Fruit fly (Drosophila melanogaster): ENCODE results near the gene Cad96Ca.
A peak's percentile ranks its signal among the peaks of the same experiment; 100 is the strongest.

Cad96Ca gene

dm6 chr3R:25247379-25247869, 39.3 kb upstream of the Cad96Ca start, which contains the start of the genes RpS27 and Nup37 (continued):
- peak; percentile 94 for TF ChIP-seq Hand (GFP tag; optimal IDR thresholded peaks at IDR 0.05)
- peak; percentile 95 for TF ChIP-seq nom (GFP tag; optimal IDR thresholded peaks at IDR 0.05)
- peak; percentile 99 for TF ChIP-seq CG18619 (GFP tag; optimal IDR thresholded peaks at IDR 0.05)
- TF ChIP-seq CG8089 (GFP tag; optimal IDR thresholded peaks at IDR 0.05): peak; percentile 99
- TF ChIP-seq oc (tag; optimal IDR thresholded peaks at IDR 0.05): peak; percentile 92
- peak; percentile 98 for TF ChIP-seq p53 (GFP tag; optimal IDR thresholded peaks at IDR 0.05)
- peak; percentile 92 for TF ChIP-seq grau (tag; optimal IDR thresholded peaks at IDR 0.05)
- TF ChIP-seq PHDP (tag; optimal IDR thresholded peaks at IDR 0.05): peak; percentile 96
- peak; percentile 99 for TF ChIP-seq CG10267 (tag; optimal IDR thresholded peaks at IDR 0.05)
- peak; percentile 95 for TF ChIP-seq CG14441 (GFP tag; IDR thresholded peaks at IDR 0.05)
- TF ChIP-seq D19B (GFP tag; optimal IDR thresholded peaks at IDR 0.05): peak; percentile 94
- peak; percentile 91 for TF ChIP-seq lbe (GFP tag; optimal IDR thresholded peaks at IDR 0.05)
- TF ChIP-seq CG4730 (GFP tag; IDR thresholded peaks at IDR 0.05): peak; percentile 94
- peak; percentile 99 for TF ChIP-seq da (GFP tag; optimal IDR thresholded peaks at IDR 0.05)
- TF ChIP-seq wdn (GFP tag; IDR thresholded peaks at IDR 0.05): peak; percentile 94
- TF ChIP-seq Camta (GFP tag; optimal IDR thresholded peaks at IDR 0.05): peak; percentile 98
- peak; percentile 99 for TF ChIP-seq CG15011 (GFP tag; optimal IDR thresholded peaks at IDR 0.05)
- peak; percentile 99 for TF ChIP-seq emc (GFP tag; optimal IDR thresholded peaks at IDR 0.05)
- peak; percentile 96 for TF ChIP-seq scrt (GFP tag; optimal IDR thresholded peaks at IDR 0.05)
- peak; percentile 94 for TF ChIP-seq Myb (GFP tag; optimal IDR thresholded peaks at IDR 0.05)
- peak; percentile 95 for TF ChIP-seq ewg (GFP tag; optimal IDR thresholded peaks at IDR 0.05)
- peak; percentile 92 to 99 for TF ChIP-seq Hr51 (GFP tag; optimal IDR thresholded peaks at IDR 0.05)
- peak; percentile 99 for TF ChIP-seq schlank (tag; optimal IDR thresholded peaks at IDR 0.05)
- peak; percentile 99 for TF ChIP-seq MESR4 (GFP tag; optimal IDR thresholded peaks at IDR 0.05)
- peak; percentile 99 for TF ChIP-seq CG33213 (GFP tag; optimal IDR thresholded peaks at IDR 0.05)
- peak; percentile 96 for TF ChIP-seq CG7839 (tag; optimal IDR thresholded peaks at IDR 0.05)
- TF ChIP-seq dmrt11E (tag; optimal IDR thresholded peaks at IDR 0.05): peak; percentile 94
- peak; percentile 92 for TF ChIP-seq CG18011 (GFP tag; optimal IDR thresholded peaks at IDR 0.05)
- peak; percentile 97 for TF ChIP-seq wek (GFP tag; optimal IDR thresholded peaks at IDR 0.05)
- TF ChIP-seq CG3065 (GFP tag; optimal IDR thresholded peaks at IDR 0.05): peak; percentile 98
- peak; percentile 98 for TF ChIP-seq CG17328 (GFP tag; IDR thresholded peaks at IDR 0.05)
- TF ChIP-seq dysf (GFP tag; IDR thresholded peaks at IDR 0.05): peak; percentile 96
- TF ChIP-seq CG14050 (GFP tag; IDR thresholded peaks at IDR 0.05): peak; percentile 93
- peak; percentile 95 for TF ChIP-seq CG1602 (GFP tag; optimal IDR thresholded peaks at IDR 0.05)
- TF ChIP-seq Mrtf (GFP tag; IDR thresholded peaks at IDR 0.05): peak; percentile 96
- peak; percentile 99 for TF ChIP-seq shn (GFP tag; optimal IDR thresholded peaks at IDR 0.05)
- no peak for TF ChIP-seq hkb (optimal IDR thresholded peaks at IDR 0.05)
- TF ChIP-seq hkb (GFP tag; IDR thresholded peaks at IDR 0.05): peak; percentile 94
- TF ChIP-seq CG12219 (GFP tag; optimal IDR thresholded peaks at IDR 0.05): peak; percentile 95
- TF ChIP-seq HLHmδ (GFP tag; optimal IDR thresholded peaks at IDR 0.05): peak; percentile 100
- peak; percentile 62 for TF ChIP-seq Xrp1 (GFP tag; IDR thresholded peaks at IDR 0.05)
- TF ChIP-seq CG32772 (GFP tag; IDR thresholded peaks at IDR 0.05): peak; percentile 96
- TF ChIP-seq tx (GFP tag; optimal IDR thresholded peaks at IDR 0.05): peak; percentile 97
- peak; percentile 95 for TF ChIP-seq gcm (GFP tag; optimal IDR thresholded peaks at IDR 0.05)
- TF ChIP-seq Hmx (GFP tag; optimal IDR thresholded peaks at IDR 0.05): peak; percentile 86
- peak; percentile 59 for TF ChIP-seq Dref (GFP tag; IDR thresholded peaks at IDR 0.05)
- peak; percentile 95 for TF ChIP-seq tgo (GFP tag; IDR thresholded peaks at IDR 0.05)
- TF ChIP-seq vnd (GFP tag; IDR thresholded peaks at IDR 0.05; ENCODE audit: partially characterized antibody): no peak
- peak; percentile 91 for TF ChIP-seq CG14965 (GFP tag; optimal IDR thresholded peaks at IDR 0.05; ENCODE audit: borderline replicate concordance)
- peak; percentile 92 for TF ChIP-seq CG31365 (tag; optimal IDR thresholded peaks at IDR 0.05)
